Fruit fly (Drosophila melanogaster): ENCODE results near the gene CG11811.

The CG11811 gene

dm6 chr3L:10713458-10714118 lies 22.8 kb downstream of the CG11811 start:
- TF ChIP-seq noc (tag; optimal IDR thresholded peaks at IDR 0.05), result no peak

dm6 chr3L:10715748-10716147 lies 24.9 kb downstream of the CG11811 start:
- TF ChIP-seq noc (tag; optimal IDR thresholded peaks at IDR 0.05), result no peak

dm6 chr3L:10716342-10716896 lies 25.6 kb downstream of the CG11811 start:
- no peak for TF ChIP-seq noc (tag; optimal IDR thresholded peaks at IDR 0.05)

dm6 chr3L:10719771-10720170 lies 28.9 kb downstream of the CG11811 start:
- no peak for TF ChIP-seq noc (tag; optimal IDR thresholded peaks at IDR 0.05)

- TF ChIP-seq noc (tag; optimal IDR thresholded peaks at IDR 0.05), result no peak
Measured at dm6 chr3L:10722607-10723006, 31.8 kb downstream of the CG11811 start.

- no peak for TF ChIP-seq noc (tag; optimal IDR thresholded peaks at IDR 0.05)
Measured at dm6 chr3L:10723596-10723995, 32.8 kb downstream of the CG11811 start.

dm6 chr3L:10724810-10725444 lies 34.1 kb downstream of the CG11811 start:
- TF ChIP-seq noc (tag; optimal IDR thresholded peaks at IDR 0.05), result no peak

dm6 chr3L:10727123-10727522 lies 36.3 kb downstream of the CG11811 start:
- TF ChIP-seq noc (tag; optimal IDR thresholded peaks at IDR 0.05), result no peak

dm6 chr3L:10732032-10732431 lies 41.2 kb downstream of the CG11811 start:
- no peak for TF ChIP-seq noc (tag; optimal IDR thresholded peaks at IDR 0.05)

- no peak for TF ChIP-seq noc (tag; optimal IDR thresholded peaks at IDR 0.05)
Measured at dm6 chr3L:10733502-10733901, 42.7 kb downstream of the CG11811 start.

- no peak for TF ChIP-seq noc (tag; optimal IDR thresholded peaks at IDR 0.05)
Measured at dm6 chr3L:10734561-10734960, 43.7 kb downstream of the CG11811 start.

dm6 chr3L:10735095-10735494 lies 44.3 kb downstream of the CG11811 start:
- TF ChIP-seq noc (tag; optimal IDR thresholded peaks at IDR 0.05), result no peak

- TF ChIP-seq noc (tag; optimal IDR thresholded peaks at IDR 0.05), result no peak
Measured at dm6 chr3L:10736483-10737122, 45.8 kb downstream of the CG11811 start.

- TF ChIP-seq noc (tag; optimal IDR thresholded peaks at IDR 0.05), result peak; percentile 66
Measured at dm6 chr3L:10737123-10737709, 46.4 kb downstream of the CG11811 start.

- peak; percentile 60 for TF ChIP-seq noc (tag; optimal IDR thresholded peaks at IDR 0.05)
Measured at dm6 chr3L:10738347-10739108, 47.7 kb downstream of the CG11811 start.

All from whole organism, larva.